Fruit fly (Drosophila melanogaster) whole organism, wandering third instar larva: ENCODE measurements around the gene sens.

ENCODE experiments used
- HLH106 ChIP-seq: fragments of 200-800 bp; optimal IDR thresholded peaks from 3 replicates; lab custom pipeline; 2019; ENCODE audit warnings: missing biosample characterization, mild to moderate bottlenecking, missing genetic modification characterization, moderate library complexity
- Hnf4 ChIP-seq: fragments of 200-800 bp; sonication (Bioruptor generic); optimal IDR thresholded peaks from 2 replicates; lab custom pipeline; 2016; ENCODE audit warnings: missing biosample characterization, mild to moderate bottlenecking, missing genetic modification characterization
- Myc ChIP-seq: fragments of >200 bp; optimal IDR thresholded peaks from 2 replicates; lab custom pipeline; 2017
- Sp1 ChIP-seq: fragments of 200-800 bp; sonication (Bioruptor generic); optimal IDR thresholded peaks from 3 replicates; lab custom pipeline; 2019; ENCODE audit warnings: missing biosample characterization, mild to moderate bottlenecking, missing genetic modification characterization, moderate library complexity
- Vsx2 ChIP-seq: fragments of 200-300, 225-300 bp; sonication (Bioruptor generic); optimal IDR thresholded peaks from 2 replicates; lab custom pipeline; 2018; ENCODE audit warnings: missing biosample characterization, missing genetic modification characterization; ENCODE audit not compliant: partially characterized antibody
- brk ChIP-seq: fragments of 200-800 bp; sonication (Bioruptor generic); optimal IDR thresholded peaks from 2 replicates; lab custom pipeline; 2016; ENCODE audit warnings: missing biosample characterization, mild to moderate bottlenecking, missing genetic modification characterization
- dsf ChIP-seq: sonication (Bioruptor generic); optimal IDR thresholded peaks from 2 replicates; lab custom pipeline; 2016; ENCODE audit warnings: missing biosample characterization, missing genetic modification characterization, borderline replicate concordance
- foxo ChIP-seq, 2 experiments: fragments of 200-800 bp; sonication (Bioruptor generic); optimal IDR thresholded peaks; 2 replicates in 1 of 2; 3 replicates in 1 of 2; lab custom pipeline; 2016 to 2017; ENCODE audit warnings: missing biosample characterization in 2 of 2, missing genetic modification characterization in 2 of 2
- h ChIP-seq: fragments of 200-800 bp; sonication (Bioruptor generic); optimal IDR thresholded peaks from 3 replicates; lab custom pipeline; 2016; ENCODE audit warnings: missing biosample characterization, mild to moderate bottlenecking, missing genetic modification characterization
- rgr ChIP-seq: fragments of 200-800 bp; sonication (Bioruptor generic); optimal IDR thresholded peaks from 3 replicates; lab custom pipeline; 2016; ENCODE audit warnings: missing biosample characterization, mild to moderate bottlenecking, missing genetic modification characterization
- sage ChIP-seq: fragments of 200-800 bp; sonication (Bioruptor generic); optimal IDR thresholded peaks from 2 replicates; lab custom pipeline; 2016; ENCODE audit warnings: missing biosample characterization, mild to moderate bottlenecking, missing genetic modification characterization

Gene sens

DNA sequence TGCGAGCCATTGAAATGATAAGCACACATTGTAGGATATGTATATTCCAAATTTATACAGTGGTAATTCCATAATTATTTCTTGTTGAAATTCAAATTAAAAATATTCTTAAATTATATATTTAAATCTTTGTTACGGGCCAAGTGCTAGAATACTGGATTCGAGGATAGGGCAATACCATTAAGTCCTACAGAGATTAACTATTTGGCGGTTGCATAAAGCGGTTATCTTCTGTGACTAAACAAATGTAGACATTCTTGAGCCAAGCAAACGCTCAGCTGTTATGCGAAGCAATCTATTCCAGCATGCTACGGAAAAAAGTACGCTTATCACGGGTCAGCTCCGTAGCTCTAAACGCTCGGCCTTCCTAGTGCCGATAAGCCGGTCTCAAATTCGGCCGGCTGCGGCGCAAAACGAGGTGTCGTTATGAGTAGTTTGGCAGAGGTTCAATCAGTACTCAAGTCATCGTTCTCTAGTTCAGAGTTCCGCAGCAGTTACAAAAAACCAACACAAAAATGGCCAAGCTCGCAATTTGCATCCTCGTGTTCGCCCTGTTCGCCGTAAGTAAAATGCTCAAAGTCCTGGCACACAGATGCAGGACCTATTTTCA is 44.7 kb downstream of the sens start, which contains the start of gene Nplp2:
Gene Nplp2 (plus strand): TSS at position 293 of the 610 bp plus-strand sequence.
- no peak for TF ChIP-seq brk (GFP tag; lab: Kevin White, UChicago)
- TF ChIP-seq Myc (lab: Kevin White, UChicago) = no peak
- no peak for TF ChIP-seq sage (GFP tag; lab: Kevin White, UChicago)
- no peak for TF ChIP-seq dsf (GFP tag; lab: Kevin White, UChicago)
- TF ChIP-seq foxo (GFP tag; optimal IDR thresholded peaks at IDR 0.05; lab: Kevin White, UChicago) = peak in 1 of 2 experiments; percentile 17
- no peak for TF ChIP-seq HLH106
- TF ChIP-seq h (GFP tag; lab: Kevin White, UChicago) = peak; percentile 6
- TF ChIP-seq Vsx2 (GFP tag; lab: Kevin White, UChicago) = no peak
- TF ChIP-seq, all 38 proteins: peak for 2

- TF ChIP-seq Hnf4 (GFP tag; lab: Kevin White, UChicago) (no peak), rgr (no peak), Sp1 (no peak), HLH106 (no peak)
- TF ChIP-seq, all 38 proteins: peak for 0
Measured at dm6 chr3L:13348733-13349132, 52.2 kb downstream of the sens start, which contains the start of gene CG17687. Gene CG17687 (plus strand): TSS chr3L:13349033.
